Worm (Caenorhabditis elegans) whole organism, early embryonic: ENCODE results near the gene F11D11.3.

ENCODE experiments used
- B0310.2 ChIP-seq: sonication (generic microtip); optimal IDR thresholded peaks from 2 replicates; lab custom pipeline; 2016; ENCODE audit warnings: mild to moderate bottlenecking, missing genetic modification characterization, missing compliant biosample characterization
- F13C5.2 ChIP-seq: sonication (generic microtip); optimal IDR thresholded peaks from 2 replicates; lab custom pipeline; 2017; ENCODE audit warnings: mild to moderate bottlenecking, missing genetic modification characterization, inconsistent platforms, missing compliant biosample characterization
- ama-1 ChIP-seq: fragments of 150-350 bp; optimal IDR thresholded peaks from 2 replicates; lab custom pipeline; 2014
- ceh-36 ChIP-seq: sonication (generic microtip); optimal IDR thresholded peaks from 2 replicates; lab custom pipeline; 2016; ENCODE audit warnings: missing genetic modification characterization, inconsistent platforms, missing compliant biosample characterization
- hmbx-1 ChIP-seq: sonication (generic microtip); optimal IDR thresholded peaks from 2 replicates; lab custom pipeline; 2016; ENCODE audit warnings: mild to moderate bottlenecking, missing genetic modification characterization, missing compliant biosample characterization
- hmg-4 ChIP-seq: fragments of 200-800 bp; sonication (Bioruptor generic); optimal IDR thresholded peaks from 2 replicates; lab custom pipeline; 2018; ENCODE audit warnings: mild to moderate bottlenecking, missing genetic modification characterization, missing compliant biosample characterization
- hnd-1 ChIP-seq: sonication (generic microtip); optimal IDR thresholded peaks from 2 replicates; lab custom pipeline; 2016; ENCODE audit warnings: missing genetic modification characterization, missing compliant biosample characterization
- scrt-1 ChIP-seq: fragments of 200-800 bp; sonication (Bioruptor generic); IDR thresholded peaks from 2 replicates; pipeline ENCODE4 v1.3.6; 2022; ENCODE audit warnings: missing genetic modification characterization, missing compliant biosample characterization
- tbx-11 ChIP-seq: fragments of 200-800 bp; sonication (Bioruptor generic); IDR thresholded peaks from 2 replicates; pipeline ENCODE4 v1.3.6; 2022; ENCODE audit warnings: missing genetic modification characterization, missing compliant biosample characterization
- tbx-37 ChIP-seq: fragments of 200-800 bp; sonication (Bioruptor generic); conservative IDR thresholded peaks from 2 replicates; pipeline ENCODE4 v1.3.6; 2022; ENCODE audit warnings: missing genetic modification reagents, missing genetic modification characterization, missing compliant biosample characterization
- tra-4 ChIP-seq: sonication (generic microtip); optimal IDR thresholded peaks from 2 replicates; lab custom pipeline; 2017; ENCODE audit warnings: missing genetic modification characterization, missing compliant biosample characterization

DNA sequence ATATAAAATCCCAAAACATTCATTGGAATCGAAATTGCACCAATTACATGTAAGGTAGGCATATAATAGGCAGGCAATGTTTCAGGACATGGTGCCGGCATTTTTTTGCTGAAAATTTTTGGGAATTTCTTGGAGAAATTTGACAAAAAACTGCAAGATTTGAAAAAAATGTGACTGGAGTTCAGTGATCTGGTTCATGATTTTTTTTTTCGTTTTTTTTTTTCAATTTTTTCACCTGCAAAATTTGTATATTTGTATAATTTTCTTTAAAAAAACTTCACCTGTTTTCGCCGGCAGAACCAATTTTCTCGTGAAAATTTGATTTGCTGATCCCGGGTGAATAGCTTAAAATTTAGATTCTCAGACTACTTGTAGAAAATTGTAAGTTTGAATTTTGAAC lies 46.3 kb upstream of the F11D11.3 start, which contains the start of gene sri-10:
- TF ChIP-seq ama-1 (lab: Kevin White, UChicago) (no peak), F13C5.2 (tag; lab: Kevin White, UChicago) (no peak), ceh-36 (tag; lab: Kevin White, UChicago) (no peak), hmg-4 (no peak), tbx-37 (GFP tag; lab: Robert Waterston, UW) (no peak), hmbx-1 (tag; lab: Kevin White, UChicago) (no peak), tbx-11 (no peak), scrt-1 (GFP tag; lab: Robert Waterston, UW) (no peak), tra-4 (tag; lab: Kevin White, UChicago) (no peak), hnd-1 (tag; lab: Kevin White, UChicago) (no peak), B0310.2 (no peak)
